Worm (Caenorhabditis elegans): ENCODE data around the gene F09F7.5.

F09F7.5 gene

ce11 chrIII:5503669-5504068, 43.1 kb upstream of the F09F7.5 start:
- no peak for TF ChIP-seq elt-1 (tag; optimal IDR thresholded peaks at IDR 0.05)
- no peak for TF ChIP-seq nhr-25 (tag; optimal IDR thresholded peaks at IDR 0.05)
- TF ChIP-seq nhr-12 (tag; optimal IDR thresholded peaks at IDR 0.05): no peak
- no peak for TF ChIP-seq elt-2 (tag; optimal IDR thresholded peaks at IDR 0.05)
- no peak for TF ChIP-seq pha-4 (tag; optimal IDR thresholded peaks at IDR 0.05)
- TF ChIP-seq ceh-82 (tag; optimal IDR thresholded peaks at IDR 0.05): no peak
- no peak for TF ChIP-seq unc-39 (tag; optimal IDR thresholded peaks at IDR 0.05)
- no peak for TF ChIP-seq nhr-76 (tag; optimal IDR thresholded peaks at IDR 0.05)
- TF ChIP-seq pqm-1 (tag; optimal IDR thresholded peaks at IDR 0.05): no peak
- TF ChIP-seq ceh-16 (tag; optimal IDR thresholded peaks at IDR 0.05): no peak
- TF ChIP-seq nhr-77 (tag; optimal IDR thresholded peaks at IDR 0.05): no peak
- no peak for TF ChIP-seq lsy-12 (tag; optimal IDR thresholded peaks at IDR 0.05)
- no peak for TF ChIP-seq fkh-2 (tag; optimal IDR thresholded peaks at IDR 0.05)
- TF ChIP-seq nhr-43 (tag; optimal IDR thresholded peaks at IDR 0.05; ENCODE audit: poor library complexity, severe bottlenecking): no peak
- no peak for TF ChIP-seq elt-3 (tag; optimal IDR thresholded peaks at IDR 0.05)
- TF ChIP-seq fos-1 (tag; optimal IDR thresholded peaks at IDR 0.05): no peak
- TF ChIP-seq daf-12 (tag; optimal IDR thresholded peaks at IDR 0.05): no peak
- no peak for TF ChIP-seq aly-2 (tag; optimal IDR thresholded peaks at IDR 0.05)

DNA sequence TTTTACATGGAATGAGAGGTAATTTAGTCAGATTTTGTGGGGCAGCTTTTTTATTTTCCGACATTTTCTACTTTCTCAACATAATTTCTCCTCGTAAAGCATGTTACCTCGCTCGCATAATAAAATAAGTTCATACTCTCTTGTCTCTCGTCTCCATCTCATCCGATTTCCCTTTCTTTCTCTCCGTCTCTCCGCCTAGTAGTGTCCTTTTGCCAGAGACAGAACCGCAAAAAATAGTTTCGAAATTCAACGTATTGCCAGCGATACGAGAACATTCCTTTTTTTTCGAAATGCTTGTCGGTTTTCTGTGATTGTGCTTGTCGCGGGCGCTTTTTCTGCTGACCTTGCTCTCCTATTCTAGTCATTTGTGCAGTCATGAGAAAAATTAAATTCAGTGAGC, 42.6 kb upstream of the F09F7.5 start:
- no peak for TF ChIP-seq nhr-77 (tag; optimal IDR thresholded peaks at IDR 0.05)
- TF ChIP-seq elt-3 (tag; optimal IDR thresholded peaks at IDR 0.05): peak in 1 of 3 experiments; percentile 38
- no peak for TF ChIP-seq unc-62 (GFP tag; optimal IDR thresholded peaks at IDR 0.05)
- no peak for TF ChIP-seq daf-12 (tag; optimal IDR thresholded peaks at IDR 0.05)
- peak; percentile 28 for TF ChIP-seq hmg-11 (tag; optimal IDR thresholded peaks at IDR 0.05)
- TF ChIP-seq ZK546.5 (tag; optimal IDR thresholded peaks at IDR 0.05): no peak
- TF ChIP-seq skn-1 (tag; optimal IDR thresholded peaks at IDR 0.05): peak; percentile 15
- TF ChIP-seq ceh-28 (tag; optimal IDR thresholded peaks at IDR 0.05): peak; percentile 56
- no peak for TF ChIP-seq unc-39 (tag; optimal IDR thresholded peaks at IDR 0.05)
- no peak for TF ChIP-seq mdl-1 (tag; optimal IDR thresholded peaks at IDR 0.05)
- no peak for TF ChIP-seq tbx-2 (tag; optimal IDR thresholded peaks at IDR 0.05)
- peak; percentile 56 for TF ChIP-seq snpc-4 (tag; optimal IDR thresholded peaks at IDR 0.05)
- TF ChIP-seq zag-1 (tag; optimal IDR thresholded peaks at IDR 0.05): no peak
- TF ChIP-seq nhr-28 (tag; optimal IDR thresholded peaks at IDR 0.05): no peak
- no peak for TF ChIP-seq aly-2 (tag; optimal IDR thresholded peaks at IDR 0.05)
- no peak for TF ChIP-seq mml-1 (tag; optimal IDR thresholded peaks at IDR 0.05)
- TF ChIP-seq fkh-10 (GFP tag; optimal IDR thresholded peaks at IDR 0.05): peak; percentile 29
- TF ChIP-seq sea-2 (GFP tag; optimal IDR thresholded peaks at IDR 0.05): no peak
- peak; percentile 45 for TF ChIP-seq nhr-23 (tag; optimal IDR thresholded peaks at IDR 0.05)
- no peak for TF ChIP-seq fos-1 (tag; optimal IDR thresholded peaks at IDR 0.05)
- TF ChIP-seq ceh-9 (tag; optimal IDR thresholded peaks at IDR 0.05): no peak
- peak; percentile 40 for TF ChIP-seq lsy-12 (tag; optimal IDR thresholded peaks at IDR 0.05)
- no peak for TF ChIP-seq nhr-237 (tag; optimal IDR thresholded peaks at IDR 0.05)
- no peak for TF ChIP-seq elt-1 (tag; optimal IDR thresholded peaks at IDR 0.05)
- TF ChIP-seq nhr-25 (tag; optimal IDR thresholded peaks at IDR 0.05): peak; percentile 90
- TF ChIP-seq nhr-11 (tag; optimal IDR thresholded peaks at IDR 0.05): no peak
- peak; percentile 12 for TF ChIP-seq egl-5 (tag; optimal IDR thresholded peaks at IDR 0.05)
- TF ChIP-seq nhr-43 (tag; optimal IDR thresholded peaks at IDR 0.05; ENCODE audit: poor library complexity, severe bottlenecking): peak; percentile 28
- TF ChIP-seq R02D3.7 (tag; optimal IDR thresholded peaks at IDR 0.05): no peak
- no peak for TF ChIP-seq nhr-76 (tag; optimal IDR thresholded peaks at IDR 0.05)
- peak; percentile 34 for TF ChIP-seq pqm-1 (tag; optimal IDR thresholded peaks at IDR 0.05)
- TF ChIP-seq ztf-11 (tag; optimal IDR thresholded peaks at IDR 0.05): no peak
- TF ChIP-seq pha-4 (tag; optimal IDR thresholded peaks at IDR 0.05): no peak
- no peak for TF ChIP-seq fkh-2 (tag; optimal IDR thresholded peaks at IDR 0.05)
- no peak for TF ChIP-seq nhr-12 (tag; optimal IDR thresholded peaks at IDR 0.05)
- TF ChIP-seq jun-1 (tag; optimal IDR thresholded peaks at IDR 0.05): peak; percentile 77
- TF ChIP-seq lin-39 (tag; optimal IDR thresholded peaks at IDR 0.05): peak; percentile 4
- TF ChIP-seq lin-15B (tag; optimal IDR thresholded peaks at IDR 0.05): peak; percentile 25
- no peak for TF ChIP-seq ceh-16 (tag; optimal IDR thresholded peaks at IDR 0.05)
- TF ChIP-seq ztf-4 (tag; optimal IDR thresholded peaks at IDR 0.05): peak; percentile 44
- TF ChIP-seq elt-2 (tag; optimal IDR thresholded peaks at IDR 0.05): peak; percentile 56
- peak; percentile 98 for TF ChIP-seq ama-1 (optimal IDR thresholded peaks at IDR 0.05)
- TF ChIP-seq nhr-67 (tag; optimal IDR thresholded peaks at IDR 0.05): no peak
- no peak for TF ChIP-seq egl-27 (tag; optimal IDR thresholded peaks at IDR 0.05)
- TF ChIP-seq nfya-1 (tag; optimal IDR thresholded peaks at IDR 0.05; ENCODE audit: insufficient read depth): peak; percentile 70
- no peak for TF ChIP-seq ceh-82 (tag; optimal IDR thresholded peaks at IDR 0.05)
- no peak for TF ChIP-seq eor-1 (tag; optimal IDR thresholded peaks at IDR 0.05)

All from whole organism, L3 larva.